Worm (Caenorhabditis elegans): Measurements from ENCODE around the gene F35D2.1.

- TF ChIP-seq snpc-4 (tag; optimal IDR thresholded peaks at IDR 0.05) (no peak), gei-8 (GFP tag; optimal IDR thresholded peaks at IDR 0.05) (no peak), R02D3.7 (tag; optimal IDR thresholded peaks at IDR 0.05) (no peak), lsy-2 (tag; optimal IDR thresholded peaks at IDR 0.05) (no peak), duxl-1 (tag; optimal IDR thresholded peaks at IDR 0.05; ENCODE audit: poor library complexity) (no peak), unc-62 (GFP tag; optimal IDR thresholded peaks at IDR 0.05 in 1 of 2) (peak in 1 of 2 experiments; percentile 96), unc-62 (tag; optimal IDR thresholded peaks at IDR 0.05) (no peak), lir-3 (tag; optimal IDR thresholded peaks at IDR 0.05) (no peak), nhr-76 (tag; optimal IDR thresholded peaks at IDR 0.05) (no peak), fkh-10 (GFP tag; optimal IDR thresholded peaks at IDR 0.05) (no peak), ces-1 (GFP tag; optimal IDR thresholded peaks at IDR 0.05) (no peak), unc-130 (GFP tag; optimal IDR thresholded peaks at IDR 0.05) (no peak), nhr-11 (tag; optimal IDR thresholded peaks at IDR 0.05) (no peak), dpl-1 (GFP tag; optimal IDR thresholded peaks at IDR 0.05) (no peak), egl-27 (tag; optimal IDR thresholded peaks at IDR 0.05) (no peak)
These were observed 14.9 kb upstream of the F35D2.1 start for ce11 chrII:7560844-7561243.
